Fruit fly (Drosophila melanogaster) whole organism, wandering third instar larva: ENCODE data around the gene sol.

Experiments
- Abd-B ChIP-seq: fragments of >200 bp; optimal IDR thresholded peaks from 2 replicates; lab custom pipeline; 2017; ENCODE audit warnings: missing biosample characterization, missing genetic modification characterization
- CG32264 ChIP-seq: fragments of 200-800 bp; sonication (Bioruptor generic); optimal IDR thresholded peaks from 2 replicates; lab custom pipeline; 2016; ENCODE audit warnings: missing biosample characterization, missing genetic modification characterization
- CG9705 ChIP-seq: fragments of 200-800 bp; sonication (Bioruptor generic); optimal IDR thresholded peaks from 2 replicates; lab custom pipeline; 2018; ENCODE audit warnings: missing biosample characterization, mild to moderate bottlenecking, missing genetic modification characterization
- CrebA ChIP-seq: fragments of 200-800 bp; sonication (Bioruptor generic); optimal IDR thresholded peaks from 2 replicates; lab custom pipeline; 2016; ENCODE audit warnings: missing biosample characterization, mild to moderate bottlenecking, missing genetic modification characterization, borderline replicate concordance
- Dfd ChIP-seq: fragments of >200 bp; optimal IDR thresholded peaks from 2 replicates; lab custom pipeline; 2017; ENCODE audit warnings: missing biosample characterization, missing genetic modification characterization
- Dif ChIP-seq: fragments of 200-275, 200-300 bp; sonication (Bioruptor generic); optimal IDR thresholded peaks from 2 replicates; lab custom pipeline; 2018; ENCODE audit warnings: missing biosample characterization, missing genetic modification characterization; ENCODE audit not compliant: partially characterized antibody
- GATAd ChIP-seq: sonication (Bioruptor generic); optimal IDR thresholded peaks from 2 replicates; lab custom pipeline; 2016; ENCODE audit warnings: missing biosample characterization, missing genetic modification characterization
- HLH106 ChIP-seq: fragments of 200-800 bp; optimal IDR thresholded peaks from 3 replicates; lab custom pipeline; 2019; ENCODE audit warnings: missing biosample characterization, mild to moderate bottlenecking, missing genetic modification characterization, moderate library complexity
- Hnf4 ChIP-seq: fragments of 200-800 bp; sonication (Bioruptor generic); optimal IDR thresholded peaks from 2 replicates; lab custom pipeline; 2016; ENCODE audit warnings: missing biosample characterization, mild to moderate bottlenecking, missing genetic modification characterization
- Hr78 ChIP-seq: fragments of >200 bp; optimal IDR thresholded peaks from 2 replicates; lab custom pipeline; 2017; ENCODE audit warnings: missing biosample characterization, missing genetic modification characterization
- Hr83 ChIP-seq: fragments of 200-300 bp; sonication (Bioruptor generic); optimal IDR thresholded peaks from 2 replicates; lab custom pipeline; 2016; ENCODE audit warnings: missing biosample characterization, mild to moderate bottlenecking, missing genetic modification characterization, moderate library complexity; ENCODE audit not compliant: poor library complexity, severe bottlenecking
- Jra ChIP-seq: sonication (Bioruptor generic); optimal IDR thresholded peaks from 2 replicates; lab custom pipeline; 2016; ENCODE audit warnings: missing biosample characterization, missing genetic modification characterization
- Mio ChIP-seq: sonication (Bioruptor generic); optimal IDR thresholded peaks from 2 replicates; lab custom pipeline; 2016; ENCODE audit warnings: missing biosample characterization, missing genetic modification characterization
- Myc ChIP-seq: fragments of >200 bp; optimal IDR thresholded peaks from 2 replicates; lab custom pipeline; 2017
- N ChIP-seq: fragments of >200 bp; optimal IDR thresholded peaks from 2 replicates; lab custom pipeline; 2018; ENCODE audit warnings: missing biosample characterization, missing external identifiers, missing genetic modification characterization
- OdsH ChIP-seq: fragments of 200-800 bp; sonication (Bioruptor generic); optimal IDR thresholded peaks from 2 replicates; lab custom pipeline; 2016; ENCODE audit warnings: missing biosample characterization, mild to moderate bottlenecking, missing genetic modification characterization
- Rel ChIP-seq, 2 experiments: fragments of 200-800 bp; sonication (Bioruptor generic) in 1 of 2; optimal IDR thresholded peaks; 2 replicates in 1 of 2; 3 replicates in 1 of 2; lab custom pipeline; 2016 to 2019; ENCODE audit warnings: mild to moderate bottlenecking in 2 of 2, missing biosample characterization in 2 of 2, missing genetic modification characterization in 2 of 2, moderate library complexity in 1 of 2
- Sp1 ChIP-seq: fragments of 200-800 bp; sonication (Bioruptor generic); optimal IDR thresholded peaks from 3 replicates; lab custom pipeline; 2019; ENCODE audit warnings: missing biosample characterization, mild to moderate bottlenecking, missing genetic modification characterization, moderate library complexity
- Vsx2 ChIP-seq: fragments of 200-300, 225-300 bp; sonication (Bioruptor generic); optimal IDR thresholded peaks from 2 replicates; lab custom pipeline; 2018; ENCODE audit warnings: missing biosample characterization, missing genetic modification characterization; ENCODE audit not compliant: partially characterized antibody
- br ChIP-seq: fragments of 200-800 bp; sonication (Bioruptor generic); optimal IDR thresholded peaks from 2 replicates; lab custom pipeline; 2016; ENCODE audit warnings: missing biosample characterization, missing genetic modification characterization
- brk ChIP-seq: fragments of 200-800 bp; sonication (Bioruptor generic); optimal IDR thresholded peaks from 2 replicates; lab custom pipeline; 2016; ENCODE audit warnings: missing biosample characterization, mild to moderate bottlenecking, missing genetic modification characterization
- dl ChIP-seq, 2 experiments: fragments of 175-275, 200-275 bp in 1 of 2; fragments of 200-275 bp in 1 of 2; sonication (Bioruptor generic); optimal IDR thresholded peaks; lab custom pipeline; 2018; ENCODE audit warnings: mild to moderate bottlenecking in 2 of 2, missing biosample characterization in 2 of 2, missing genetic modification characterization in 2 of 2, moderate library complexity in 2 of 2; ENCODE audit not compliant: partially characterized antibody in 2 of 2, insufficient read depth in 1 of 2
- dmrt93B ChIP-seq: fragments of 200-800 bp; sonication (Bioruptor generic); optimal IDR thresholded peaks from 2 replicates; lab custom pipeline; 2018; ENCODE audit warnings: missing biosample characterization, mild to moderate bottlenecking, missing genetic modification characterization
- dsf ChIP-seq: sonication (Bioruptor generic); optimal IDR thresholded peaks from 2 replicates; lab custom pipeline; 2016; ENCODE audit warnings: missing biosample characterization, missing genetic modification characterization, borderline replicate concordance
- ey ChIP-seq: fragments of 200-800 bp; sonication (Bioruptor generic); optimal IDR thresholded peaks from 2 replicates; lab custom pipeline; 2016; ENCODE audit warnings: missing biosample characterization, missing genetic modification characterization
- foxo ChIP-seq, 2 experiments: fragments of 200-800 bp; sonication (Bioruptor generic); optimal IDR thresholded peaks; 2 replicates in 1 of 2; 3 replicates in 1 of 2; lab custom pipeline; 2016 to 2017; ENCODE audit warnings: missing biosample characterization in 2 of 2, missing genetic modification characterization in 2 of 2
- fru ChIP-seq: fragments of 200-800 bp; sonication (Bioruptor generic); optimal IDR thresholded peaks from 3 replicates; lab custom pipeline; 2016; ENCODE audit warnings: missing biosample characterization, mild to moderate bottlenecking, missing genetic modification characterization
- h ChIP-seq: fragments of 200-800 bp; sonication (Bioruptor generic); optimal IDR thresholded peaks from 3 replicates; lab custom pipeline; 2016; ENCODE audit warnings: missing biosample characterization, mild to moderate bottlenecking, missing genetic modification characterization
- jim ChIP-seq: fragments of 175-275, 200-325 bp; sonication (Bioruptor generic); optimal IDR thresholded peaks from 2 replicates; lab custom pipeline; 2016; ENCODE audit warnings: missing biosample characterization, mild to moderate bottlenecking, missing genetic modification characterization
- lola ChIP-seq: fragments of >200 bp; optimal IDR thresholded peaks from 2 replicates; lab custom pipeline; 2017; ENCODE audit warnings: missing biosample characterization, missing genetic modification characterization
- pan ChIP-seq: fragments of >200 bp; optimal IDR thresholded peaks from 2 replicates; lab custom pipeline; 2017
- psq ChIP-seq: fragments of 200-800 bp; sonication (Bioruptor generic); optimal IDR thresholded peaks from 3 replicates; lab custom pipeline; 2017; ENCODE audit warnings: missing biosample characterization, mild to moderate bottlenecking, missing genetic modification characterization, moderate library complexity
- rgr ChIP-seq: fragments of 200-800 bp; sonication (Bioruptor generic); optimal IDR thresholded peaks from 3 replicates; lab custom pipeline; 2016; ENCODE audit warnings: missing biosample characterization, mild to moderate bottlenecking, missing genetic modification characterization
- sage ChIP-seq: fragments of 200-800 bp; sonication (Bioruptor generic); optimal IDR thresholded peaks from 2 replicates; lab custom pipeline; 2016; ENCODE audit warnings: missing biosample characterization, mild to moderate bottlenecking, missing genetic modification characterization
- sv ChIP-seq: fragments of 200-800 bp; sonication (Bioruptor generic); optimal IDR thresholded peaks from 3 replicates; lab custom pipeline; 2016; ENCODE audit warnings: missing biosample characterization, missing genetic modification characterization
- tai ChIP-seq: sonication (Bioruptor generic); optimal IDR thresholded peaks from 2 replicates; lab custom pipeline; 2016; ENCODE audit warnings: missing biosample characterization, missing genetic modification characterization
- usp ChIP-seq: fragments of >200 bp; optimal IDR thresholded peaks from 2 replicates; lab custom pipeline; 2017; ENCODE audit warnings: missing biosample characterization, missing genetic modification characterization
- woc ChIP-seq: sonication (Bioruptor generic); optimal IDR thresholded peaks from 2 replicates; lab custom pipeline; 2016; ENCODE audit warnings: missing biosample characterization, mild to moderate bottlenecking, missing genetic modification characterization

sol gene

DNA sequence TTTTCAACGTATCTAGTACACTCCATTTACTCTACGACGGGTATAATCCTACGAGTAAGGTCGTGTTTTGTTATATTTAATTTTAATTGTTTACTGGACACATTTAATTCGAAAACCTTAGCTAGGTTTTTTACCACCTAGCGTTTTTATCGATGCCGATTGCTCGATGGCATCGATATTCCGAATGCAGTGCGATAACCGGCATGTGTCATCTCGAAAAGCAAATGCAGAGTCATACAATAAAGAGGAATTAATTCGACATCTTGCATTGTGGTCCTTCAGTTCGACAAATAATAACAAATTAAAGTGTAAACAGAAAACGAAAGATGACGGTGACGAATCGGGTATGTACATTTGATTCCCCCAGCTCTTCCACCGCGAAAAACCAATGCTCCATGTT, 34.2 kb upstream of the sol start, which contains the start of gene Rpt6:
Gene Rpt6, plus strand, starts transcription at position 201 of the 400 bp plus-strand sequence.
- TF ChIP-seq rgr (GFP tag; lab: Kevin White, UChicago): no peak
- TF ChIP-seq brk (GFP tag; lab: Kevin White, UChicago): no peak
- no peak for TF ChIP-seq Abd-B (GFP tag; lab: Kevin White, UChicago)
- no peak for TF ChIP-seq tai
- TF ChIP-seq usp (GFP tag; lab: Kevin White, UChicago): no peak
- TF ChIP-seq foxo (GFP tag; optimal IDR thresholded peaks at IDR 0.05; lab: Kevin White, UChicago): no peak
- TF ChIP-seq CG32264: no peak
- TF ChIP-seq lola (GFP tag; lab: Kevin White, UChicago): no peak
- no peak for TF ChIP-seq Vsx2 (GFP tag; lab: Kevin White, UChicago)
- no peak for TF ChIP-seq Dif
- TF ChIP-seq Hr78 (GFP tag; lab: Kevin White, UChicago): no peak
- peak; percentile 11 for TF ChIP-seq Jra (GFP tag; lab: Kevin White, UChicago)
- no peak for TF ChIP-seq psq (GFP tag; lab: Kevin White, UChicago)
- no peak for TF ChIP-seq Mio
- no peak for TF ChIP-seq sage (GFP tag; lab: Kevin White, UChicago)
- no peak for TF ChIP-seq pan (lab: Kevin White, UChicago)
- TF ChIP-seq HLH106: no peak
- TF ChIP-seq CG9705: no peak
- no peak for TF ChIP-seq Rel (GFP tag; optimal IDR thresholded peaks at IDR 0.05; lab: Kevin White, UChicago)
- peak; percentile 0 for TF ChIP-seq Rel (tag; optimal IDR thresholded peaks at IDR 0.05; lab: Kevin White, UChicago)
- TF ChIP-seq h: peak; percentile 5
- no peak for TF ChIP-seq ey (GFP tag; lab: Kevin White, UChicago)
- TF ChIP-seq Hnf4: no peak
- TF ChIP-seq OdsH (GFP tag; lab: Kevin White, UChicago): no peak
- TF ChIP-seq woc: no peak
- TF ChIP-seq fru (GFP tag; lab: Kevin White, UChicago): no peak

DNA sequence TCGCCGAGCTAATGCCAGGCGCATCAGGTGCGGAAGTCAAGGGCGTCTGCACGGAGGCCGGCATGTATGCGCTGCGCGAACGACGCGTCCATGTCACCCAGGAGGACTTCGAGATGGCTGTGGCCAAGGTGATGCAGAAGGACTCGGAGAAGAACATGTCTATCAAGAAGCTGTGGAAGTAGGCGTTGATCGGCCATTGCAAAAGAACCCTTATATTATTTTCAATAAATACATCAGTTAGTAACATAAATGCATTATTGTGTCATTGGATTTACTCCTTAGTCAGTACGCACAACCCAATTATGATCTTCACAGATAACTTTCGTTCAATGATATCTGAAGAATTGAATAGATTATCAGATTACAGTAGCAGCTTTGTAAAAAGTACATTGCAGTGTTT, 32.7 kb upstream of the sol start, which contains the start of gene CG1801:
Gene CG1801, minus strand, starts transcription at position 101 of the 400 bp plus-strand sequence.
- TF ChIP-seq sage (GFP tag; lab: Kevin White, UChicago): no peak
- no peak for TF ChIP-seq Jra (GFP tag; lab: Kevin White, UChicago)
- TF ChIP-seq Sp1: no peak
- no peak for TF ChIP-seq rgr (GFP tag; lab: Kevin White, UChicago)
- no peak for TF ChIP-seq HLH106
- no peak for TF ChIP-seq OdsH (GFP tag; lab: Kevin White, UChicago)
- no peak for TF ChIP-seq CrebA (GFP tag; lab: Kevin White, UChicago)
- no peak for TF ChIP-seq dmrt93B (GFP tag; lab: Kevin White, UChicago)
- TF ChIP-seq sv (GFP tag; lab: Kevin White, UChicago): no peak
- TF ChIP-seq Rel (GFP tag; optimal IDR thresholded peaks at IDR 0.05; lab: Kevin White, UChicago): no peak
- no peak for TF ChIP-seq Rel (tag; optimal IDR thresholded peaks at IDR 0.05; lab: Kevin White, UChicago)
- no peak for TF ChIP-seq CG32264
- no peak for TF ChIP-seq h
- TF ChIP-seq Dif: no peak

DNA sequence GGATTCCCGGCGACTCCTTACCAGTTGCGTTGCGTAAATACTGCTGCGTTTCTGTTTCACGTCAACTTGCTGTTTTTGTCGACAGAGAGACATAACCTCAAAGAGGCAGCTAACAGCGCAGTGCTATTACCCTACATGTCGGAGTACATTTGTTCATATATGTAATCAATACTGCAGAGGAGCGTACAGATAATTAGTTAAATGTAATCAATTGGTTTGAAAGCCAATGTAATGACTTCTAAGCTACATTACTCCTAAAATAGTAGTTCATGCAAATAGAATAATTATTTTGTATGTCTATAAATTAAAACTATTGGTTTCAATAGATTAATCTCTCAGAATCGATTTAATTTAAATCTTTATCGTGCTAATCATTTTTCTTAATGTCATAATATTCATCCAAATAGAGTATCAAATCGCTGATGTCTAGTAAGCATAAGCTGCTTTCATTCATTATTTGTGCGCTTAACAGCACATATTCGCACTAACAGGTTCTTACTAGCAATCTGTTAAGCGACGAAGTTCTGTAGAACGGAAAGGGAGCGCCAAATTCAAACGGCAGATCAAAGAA, 30.8 kb upstream of the sol start, which contains the start of the genes SLIRP1 and anox:
Gene SLIRP1, minus strand, starts transcription at position 95 of the 571 bp plus-strand sequence.
Gene anox, minus strand, starts transcription at position 95 of the 571 bp plus-strand sequence.
- TF ChIP-seq jim (GFP tag; lab: Kevin White, UChicago): no peak
- peak; percentile 80 for TF ChIP-seq h
- peak; percentile 23 for TF ChIP-seq sage (GFP tag; lab: Kevin White, UChicago)
- no peak for TF ChIP-seq GATAd (GFP tag; lab: Kevin White, UChicago)
- peak; percentile 82 for TF ChIP-seq OdsH (GFP tag; lab: Kevin White, UChicago)
- no peak for TF ChIP-seq N (GFP tag; lab: Kevin White, UChicago)
- TF ChIP-seq CG32264: peak; percentile 43
- TF ChIP-seq br (GFP tag; lab: Kevin White, UChicago): peak; percentile 61
- TF ChIP-seq rgr (GFP tag; lab: Kevin White, UChicago): peak; percentile 79
- peak; percentile 50 for TF ChIP-seq Jra (GFP tag; lab: Kevin White, UChicago)
- no peak for TF ChIP-seq Myc (lab: Kevin White, UChicago)
- TF ChIP-seq woc: peak; percentile 92
- TF ChIP-seq tai: no peak
- TF ChIP-seq pan (lab: Kevin White, UChicago): no peak
- TF ChIP-seq Hr83: peak; percentile 32
- no peak for TF ChIP-seq Dif
- no peak for TF ChIP-seq Abd-B (GFP tag; lab: Kevin White, UChicago)
- no peak for TF ChIP-seq Rel (GFP tag; optimal IDR thresholded peaks at IDR 0.05; lab: Kevin White, UChicago)
- TF ChIP-seq Rel (tag; optimal IDR thresholded peaks at IDR 0.05; lab: Kevin White, UChicago): peak; percentile 56
- no peak for TF ChIP-seq dl (GFP tag; optimal IDR thresholded peaks at IDR 0.05; lab: Kevin White, UChicago; ENCODE audit: insufficient read depth in 1 of 2, partially characterized antibody in 2 of 2)
- no peak for TF ChIP-seq usp (GFP tag; lab: Kevin White, UChicago)
- peak; percentile 83 for TF ChIP-seq sv (GFP tag; lab: Kevin White, UChicago)
- TF ChIP-seq ey (GFP tag; lab: Kevin White, UChicago): peak; percentile 76
- no peak for TF ChIP-seq CrebA (GFP tag; lab: Kevin White, UChicago)
- TF ChIP-seq Sp1: peak; percentile 87
- TF ChIP-seq Mio: no peak
- TF ChIP-seq HLH106: peak; percentile 88
- TF ChIP-seq Dfd: no peak
- TF ChIP-seq Hr78 (GFP tag; lab: Kevin White, UChicago): no peak
- TF ChIP-seq dsf (GFP tag; lab: Kevin White, UChicago): no peak
- peak; percentile 85 for TF ChIP-seq dmrt93B (GFP tag; lab: Kevin White, UChicago)
- TF ChIP-seq Hnf4: peak; percentile 71
- peak; percentile 74 for TF ChIP-seq CG9705
- TF ChIP-seq foxo (GFP tag; optimal IDR thresholded peaks at IDR 0.05; lab: Kevin White, UChicago): peak in 1 of 2 experiments; percentile 85
- TF ChIP-seq fru (GFP tag; lab: Kevin White, UChicago): peak; percentile 85
- peak; percentile 76 for TF ChIP-seq psq (GFP tag; lab: Kevin White, UChicago)
- TF ChIP-seq Vsx2 (GFP tag; lab: Kevin White, UChicago): no peak
- TF ChIP-seq lola (GFP tag; lab: Kevin White, UChicago): no peak
- TF ChIP-seq brk (GFP tag; lab: Kevin White, UChicago): no peak
